Worm (Caenorhabditis elegans): ENCODE data around the gene cutl-15.

cutl-15 gene

ce11 chrII:8938907-8939622, 8.4 kb downstream of the cutl-15 start:
- TF ChIP-seq ceh-6 (GFP tag; optimal IDR thresholded peaks at IDR 0.05) (no peak), F13H6.1 (tag; optimal IDR thresholded peaks at IDR 0.05) (no peak), pha-4 (tag; optimal IDR thresholded peaks at IDR 0.05) (no peak), mec-3 (tag; optimal IDR thresholded peaks at IDR 0.05; ENCODE audit: borderline replicate concordance) (no peak), ceh-9 (tag; optimal IDR thresholded peaks at IDR 0.05) (no peak), pros-1 (tag; optimal IDR thresholded peaks at IDR 0.05) (no peak), nhr-11 (tag; optimal IDR thresholded peaks at IDR 0.05) (no peak), nfya-1 (tag; optimal IDR thresholded peaks at IDR 0.05) (no peak), unc-3 (GFP tag; conservative IDR thresholded peaks at IDR 0.05) (no peak), unc-3 (tag; optimal IDR thresholded peaks at IDR 0.05) (no peak), fkh-6 (tag; optimal IDR thresholded peaks at IDR 0.05) (no peak), fkh-10 (GFP tag; optimal IDR thresholded peaks at IDR 0.05) (no peak), dmd-4 (tag; optimal IDR thresholded peaks at IDR 0.05; ENCODE audit: borderline replicate concordance) (no peak), hlh-8 (tag; optimal IDR thresholded peaks at IDR 0.05) (no peak), ceh-18 (tag; optimal IDR thresholded peaks at IDR 0.05) (no peak), lim-6 (tag; optimal IDR thresholded peaks at IDR 0.05) (no peak), elt-4 (tag; optimal IDR thresholded peaks at IDR 0.05) (no peak), ztf-16 (tag; optimal IDR thresholded peaks at IDR 0.05) (no peak), ceh-34 (tag; optimal IDR thresholded peaks at IDR 0.05) (no peak)

- TF ChIP-seq lin-11 (tag; optimal IDR thresholded peaks at IDR 0.05) (no peak), ttx-3 (tag; optimal IDR thresholded peaks at IDR 0.05) (no peak), K09A11.1 (tag; optimal IDR thresholded peaks at IDR 0.05; ENCODE audit: insufficient read depth) (no peak), tbx-2 (tag; optimal IDR thresholded peaks at IDR 0.05) (no peak), hlh-8 (tag; optimal IDR thresholded peaks at IDR 0.05) (no peak), mec-3 (tag; optimal IDR thresholded peaks at IDR 0.05; ENCODE audit: borderline replicate concordance) (no peak), C38D4.7 (GFP tag; optimal IDR thresholded peaks at IDR 0.05) (no peak), ahr-1 (tag; optimal IDR thresholded peaks at IDR 0.05) (no peak), tbx-7 (tag; optimal IDR thresholded peaks at IDR 0.05) (no peak), ceh-22 (tag; optimal IDR thresholded peaks at IDR 0.05) (no peak), T23F11.4 (GFP tag; optimal IDR thresholded peaks at IDR 0.05) (no peak), F13H6.1 (tag; optimal IDR thresholded peaks at IDR 0.05) (no peak)
Measured at ce11 chrII:8933693-8934432, 13.6 kb downstream of the cutl-15 start, which contains the start of gene T21B10.3. Gene T21B10.3, plus strand, starts transcription at chrII:8934382.

ce11 chrII:8932392-8932791, 15.1 kb downstream of the cutl-15 start:
- TF ChIP-seq K02D7.2 (tag; optimal IDR thresholded peaks at IDR 0.05) (no peak), unc-55 (GFP tag; optimal IDR thresholded peaks at IDR 0.05) (no peak), sox-4 (tag; optimal IDR thresholded peaks at IDR 0.05) (no peak), elt-4 (tag; optimal IDR thresholded peaks at IDR 0.05) (no peak), unc-86 (tag; optimal IDR thresholded peaks at IDR 0.05) (no peak), zip-5 (tag; optimal IDR thresholded peaks at IDR 0.05) (no peak), Y22D7AL.16 (tag; optimal IDR thresholded peaks at IDR 0.05) (no peak), ahr-1 (tag; optimal IDR thresholded peaks at IDR 0.05) (no peak), elt-2 (tag; optimal IDR thresholded peaks at IDR 0.05) (no peak), hlh-15 (tag; optimal IDR thresholded peaks at IDR 0.05) (no peak), nfya-1 (tag; optimal IDR thresholded peaks at IDR 0.05) (no peak), ref-2 (tag; optimal IDR thresholded peaks at IDR 0.05) (no peak), ceh-45 (GFP tag; IDR thresholded peaks at IDR 0.05) (no peak), unc-3 (GFP tag; conservative IDR thresholded peaks at IDR 0.05) (no peak), unc-3 (tag; optimal IDR thresholded peaks at IDR 0.05) (no peak), tbx-7 (tag; optimal IDR thresholded peaks at IDR 0.05) (no peak), ama-1 (optimal IDR thresholded peaks at IDR 0.05) (no peak), gmeb-2 (tag; optimal IDR thresholded peaks at IDR 0.05) (no peak), hlh-6 (tag; optimal IDR thresholded peaks at IDR 0.05) (no peak), ttx-3 (tag; optimal IDR thresholded peaks at IDR 0.05) (no peak), hlh-30 (tag; optimal IDR thresholded peaks at IDR 0.05; ENCODE audit: insufficient read depth) (no peak)

Data from whole organism, late embryonic.